Fruit fly (Drosophila melanogaster): ENCODE results near the gene Pxt.
A peak's percentile ranks its signal among the peaks of the same experiment; 100 is the strongest.

The Pxt gene

DNA sequence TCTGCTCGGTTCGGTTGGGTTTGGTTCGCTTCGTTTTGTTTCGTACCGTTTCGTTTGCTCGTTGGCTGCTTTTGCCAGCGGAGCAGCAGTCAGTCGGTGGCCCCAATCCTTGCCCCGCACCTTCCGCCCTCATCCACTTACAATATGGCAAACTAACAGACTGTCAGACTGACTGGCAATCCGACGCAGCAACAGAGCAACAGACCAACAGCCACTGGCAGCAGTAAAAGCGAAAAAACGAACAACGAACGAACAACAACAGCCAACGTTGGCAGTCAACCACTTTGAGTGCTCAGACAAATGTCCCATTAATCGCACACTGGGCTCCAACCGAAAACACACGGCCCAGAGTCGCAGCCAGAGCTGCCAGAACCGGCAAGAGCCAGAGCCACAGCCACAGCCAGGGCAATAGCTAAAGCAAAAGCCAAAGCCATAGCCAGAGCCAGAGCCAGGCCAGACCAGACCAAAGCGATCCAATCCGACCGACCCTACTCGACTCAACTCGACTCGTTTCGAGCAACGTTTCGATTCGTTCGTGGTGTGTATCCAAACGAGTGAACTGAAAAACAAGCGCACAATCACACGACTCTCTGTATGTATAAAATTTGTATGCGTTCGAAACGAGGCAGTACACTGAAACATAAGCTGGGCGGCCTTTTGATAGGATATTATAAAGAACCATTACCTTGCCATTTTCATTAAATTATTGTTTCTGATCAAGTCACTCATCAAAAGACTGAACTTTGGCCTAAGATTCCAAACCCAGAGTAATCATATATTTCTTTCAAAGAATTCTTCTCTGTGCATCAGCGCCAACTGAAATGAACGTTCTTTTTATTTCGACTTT lies 15.3 kb upstream of the Pxt start (continued):
- TF ChIP-seq CG6813 (GFP tag; optimal IDR thresholded peaks at IDR 0.05) = peak; percentile 98
- TF ChIP-seq run (tag; optimal IDR thresholded peaks at IDR 0.05) = peak; percentile 98
- peak; percentile 99 for TF ChIP-seq CG17829 (tag; optimal IDR thresholded peaks at IDR 0.05)
- peak; percentile 98 for TF ChIP-seq al (GFP tag; IDR thresholded peaks at IDR 0.05)
- TF ChIP-seq vnd (GFP tag; IDR thresholded peaks at IDR 0.05; ENCODE audit: partially characterized antibody) = no peak
- peak; percentile 96 for TF ChIP-seq Doc2 (GFP tag; IDR thresholded peaks at IDR 0.05)
- no peak for TF ChIP-seq pan (optimal IDR thresholded peaks at IDR 0.05)
- peak in 1 of 2 experiments; percentile 99 for TF ChIP-seq pan (GFP tag; optimal IDR thresholded peaks at IDR 0.05 in 1 of 2, IDR thresholded peaks at IDR 0.05 in 1 of 2)
- peak; percentile 98 for TF ChIP-seq CG4820 (GFP tag; optimal IDR thresholded peaks at IDR 0.05)
- TF ChIP-seq ham (GFP tag; IDR thresholded peaks at IDR 0.05) = peak; percentile 96
- TF ChIP-seq Aef1 (GFP tag; IDR thresholded peaks at IDR 0.05) = peak; percentile 99
- TF ChIP-seq gce (GFP tag; IDR thresholded peaks at IDR 0.05) = peak; percentile 99
- TF ChIP-seq CG3281 (GFP tag; optimal IDR thresholded peaks at IDR 0.05) = peak; percentile 98
- peak; percentile 99 for TF ChIP-seq crc (GFP tag; optimal IDR thresholded peaks at IDR 0.05)
- TF ChIP-seq Eip74EF (GFP tag; optimal IDR thresholded peaks at IDR 0.05) = peak in 1 of 2 experiments; percentile 98
- peak; percentile 95 for TF ChIP-seq zen (tag; optimal IDR thresholded peaks at IDR 0.05)
- peak; percentile 99 for TF ChIP-seq Side (GFP tag; optimal IDR thresholded peaks at IDR 0.05)
- peak; percentile 99 for TF ChIP-seq Rfx (GFP tag; IDR thresholded peaks at IDR 0.05)
- no peak for TF ChIP-seq CG6791 (GFP tag; IDR thresholded peaks at IDR 0.05; ENCODE audit: partially characterized antibody)
- TF ChIP-seq croc (GFP tag; conservative IDR thresholded peaks at IDR 0.05) = peak; percentile 97
- TF ChIP-seq CG8359 (GFP tag; optimal IDR thresholded peaks at IDR 0.05; ENCODE audit: borderline replicate concordance) = peak; percentile 94
- TF ChIP-seq Hr51 (GFP tag; optimal IDR thresholded peaks at IDR 0.05) = peak; percentile 99
- peak; percentile 99 for TF ChIP-seq CHES-1-like (GFP tag; optimal IDR thresholded peaks at IDR 0.05)
- TF ChIP-seq pho (GFP tag; optimal IDR thresholded peaks at IDR 0.05) = peak; percentile 99
- peak in 1 of 3 experiments; percentile 96 for TF ChIP-seq Stat92E (GFP tag; optimal IDR thresholded peaks at IDR 0.05)
- peak; percentile 99 for TF ChIP-seq CG9609 (GFP tag; optimal IDR thresholded peaks at IDR 0.05)
- peak; percentile 100 for TF ChIP-seq Drgx (GFP tag; IDR thresholded peaks at IDR 0.05)
- peak; percentile 98 to 99 for TF ChIP-seq Pdp1 (GFP tag; optimal IDR thresholded peaks at IDR 0.05)
- TF ChIP-seq Mrtf (GFP tag; IDR thresholded peaks at IDR 0.05) = peak; percentile 99
- TF ChIP-seq Dll (GFP tag; IDR thresholded peaks at IDR 0.05; ENCODE audit: partially characterized antibody) = no peak
- TF ChIP-seq NFAT (GFP tag; IDR thresholded peaks at IDR 0.05) = peak; percentile 99
- TF ChIP-seq fd96Cb (tag; optimal IDR thresholded peaks at IDR 0.05) = peak; percentile 99
- peak; percentile 99 for TF ChIP-seq CG12236 (GFP tag; optimal IDR thresholded peaks at IDR 0.05)
- TF ChIP-seq CG2875 (GFP tag; optimal IDR thresholded peaks at IDR 0.05) = peak; percentile 99
- peak; percentile 96 for TF ChIP-seq toy (GFP tag; IDR thresholded peaks at IDR 0.05)
- TF ChIP-seq grn (GFP tag; optimal IDR thresholded peaks at IDR 0.05) = peak; percentile 95
- peak; percentile 80 for TF ChIP-seq CG30020 (tag; optimal IDR thresholded peaks at IDR 0.05)
- TF ChIP-seq Lhr (GFP tag; optimal IDR thresholded peaks at IDR 0.05) = peak; percentile 97
- peak; percentile 99 for TF ChIP-seq CG16863 (GFP tag; optimal IDR thresholded peaks at IDR 0.05)
- peak; percentile 99 for TF ChIP-seq CG18262 (tag; optimal IDR thresholded peaks at IDR 0.05)
- TF ChIP-seq CG18476 (GFP tag; optimal IDR thresholded peaks at IDR 0.05) = peak; percentile 98
- peak; percentile 98 for TF ChIP-seq CG6272 (GFP tag; IDR thresholded peaks at IDR 0.05)
- peak; percentile 99 for TF ChIP-seq dysf (GFP tag; IDR thresholded peaks at IDR 0.05)
- peak; percentile 98 for TF ChIP-seq grau (tag; optimal IDR thresholded peaks at IDR 0.05)
- peak; percentile 98 for TF ChIP-seq tup (GFP tag; optimal IDR thresholded peaks at IDR 0.05)
- TF ChIP-seq rib (GFP tag; IDR thresholded peaks at IDR 0.05) = peak; percentile 97
- TF ChIP-seq CG10321 (GFP tag; IDR thresholded peaks at IDR 0.05) = peak; percentile 88
- TF ChIP-seq exex (tag; optimal IDR thresholded peaks at IDR 0.05) = peak; percentile 88

Data from whole organism, embryonic.